Fruit fly (Drosophila melanogaster) whole organism, embryonic: ENCODE measurements around the gene Oct-TyrR.
A peak's percentile ranks its signal among the peaks of the same experiment; 100 is the strongest.

ENCODE experiments used
- Blimp-1 ChIP-seq: fragments of 200-800 bp; sonication (Bioruptor generic); optimal IDR thresholded peaks from 3 replicates; lab custom pipeline; 2018; ENCODE audit warnings: missing biosample characterization, missing genetic modification characterization, mild to moderate bottlenecking, moderate library complexity, missing genetic modification reagents
- BtbVII ChIP-seq: fragments of 200-800 bp; sonication (Bioruptor generic); optimal IDR thresholded peaks from 3 replicates; lab custom pipeline; 2017; ENCODE audit warnings: missing biosample characterization, mild to moderate bottlenecking, missing genetic modification characterization
- CG10147 ChIP-seq: fragments of 200-800 bp; sonication (Bioruptor generic); optimal IDR thresholded peaks from 2 replicates; lab custom pipeline; 2019; ENCODE audit warnings: missing biosample characterization, mild to moderate bottlenecking, missing genetic modification characterization, moderate library complexity
- CG10209 ChIP-seq: fragments of 200-800 bp; sonication (Bioruptor generic); optimal IDR thresholded peaks from 3 replicates; lab custom pipeline; 2017; ENCODE audit warnings: missing biosample characterization, mild to moderate bottlenecking, missing genetic modification characterization, missing genetic modification reagents
- CG10321 ChIP-seq: fragments of 200-800 bp; sonication (Bioruptor generic); IDR thresholded peaks from 2 replicates; pipeline ENCODE4 v1.3.6; 2022; ENCODE audit warnings: missing biosample characterization, missing genetic modification characterization
- CG10543 ChIP-seq: fragments of 200-800 bp; sonication (Bioruptor generic); optimal IDR thresholded peaks from 3 replicates; lab custom pipeline; 2017; ENCODE audit warnings: missing biosample characterization, mild to moderate bottlenecking, missing genetic modification characterization, moderate library complexity
- CG11560 ChIP-seq: fragments of 200-800 bp; sonication (Bioruptor generic); IDR thresholded peaks from 3 replicates; pipeline ENCODE4 v1.3.6; 2022; ENCODE audit warnings: missing biosample characterization, missing genetic modification characterization
- CG12219 ChIP-seq: fragments of 200-800 bp; sonication (Bioruptor generic); optimal IDR thresholded peaks from 3 replicates; lab custom pipeline; 2018; ENCODE audit warnings: missing biosample characterization, mild to moderate bottlenecking, missing genetic modification characterization
- CG13624 ChIP-seq: fragments of 200-800 bp; sonication (Bioruptor generic); optimal IDR thresholded peaks from 2 replicates; lab custom pipeline; 2016; ENCODE audit warnings: missing biosample characterization, missing genetic modification characterization
- CG14441 ChIP-seq: fragments of 200-800 bp; sonication (Bioruptor generic); IDR thresholded peaks from 2 replicates; pipeline ENCODE4 v1.3.6; 2022; ENCODE audit warnings: missing biosample characterization, missing genetic modification characterization
- CG16863 ChIP-seq: fragments of 200-800 bp; sonication (Bioruptor generic); optimal IDR thresholded peaks from 3 replicates; lab custom pipeline; 2016; ENCODE audit warnings: missing biosample characterization, missing genetic modification characterization
- CG17186 ChIP-seq: fragments of 200-800 bp; sonication (Bioruptor generic); optimal IDR thresholded peaks from 3 replicates; lab custom pipeline; 2017; ENCODE audit warnings: missing biosample characterization, missing genetic modification reagents, missing genetic modification characterization
- CG17912 ChIP-seq: fragments of 200-800 bp; sonication (Bioruptor generic); optimal IDR thresholded peaks from 2 replicates; lab custom pipeline; 2018; ENCODE audit warnings: missing biosample characterization, mild to moderate bottlenecking, missing genetic modification characterization
- CG2120 ChIP-seq: fragments of 200-800 bp; sonication (Bioruptor generic); optimal IDR thresholded peaks from 3 replicates; lab custom pipeline; 2016; ENCODE audit warnings: missing biosample characterization, missing genetic modification characterization
- CG2712 ChIP-seq: fragments of 200-800 bp; optimal IDR thresholded peaks from 3 replicates; lab custom pipeline; 2019; ENCODE audit warnings: missing biosample characterization, mild to moderate bottlenecking, missing genetic modification characterization, moderate library complexity
- CG2889 ChIP-seq: fragments of 200-800 bp; sonication (Bioruptor generic); IDR thresholded peaks from 3 replicates; pipeline ENCODE4 v1.3.6; 2022; ENCODE audit warnings: missing biosample characterization, missing genetic modification characterization
- CG30403 ChIP-seq: fragments of 200-800 bp; sonication (Bioruptor generic); optimal IDR thresholded peaks from 3 replicates; lab custom pipeline; 2016; ENCODE audit warnings: missing biosample characterization, missing genetic modification characterization
- CG6272 ChIP-seq: fragments of 200-800 bp; sonication (Bioruptor generic); IDR thresholded peaks from 2 replicates; pipeline ENCODE4 v1.3.6; 2022; ENCODE audit warnings: missing biosample characterization, missing genetic modification characterization
- CG6654 ChIP-seq: fragments of 200-800 bp; sonication (Bioruptor generic); optimal IDR thresholded peaks from 2 replicates; lab custom pipeline; 2017; ENCODE audit warnings: missing biosample characterization, mild to moderate bottlenecking, missing genetic modification characterization
- CG7372 ChIP-seq: fragments of 200-800 bp; sonication (Bioruptor generic); IDR thresholded peaks from 2 replicates; pipeline ENCODE4 v1.3.6; 2022; ENCODE audit warnings: missing biosample characterization, missing genetic modification characterization
- CG8281 ChIP-seq: fragments of 200-800 bp; sonication (Bioruptor generic); optimal IDR thresholded peaks from 2 replicates; lab custom pipeline; 2018; ENCODE audit warnings: missing biosample characterization, mild to moderate bottlenecking, missing genetic modification characterization, moderate library complexity
- CG8924 ChIP-seq: fragments of 200-800 bp; optimal IDR thresholded peaks from 3 replicates; lab custom pipeline; 2019; ENCODE audit warnings: missing biosample characterization, mild to moderate bottlenecking, missing genetic modification characterization, moderate library complexity
- CG9817 ChIP-seq: fragments of 200-800 bp; sonication (Bioruptor generic); optimal IDR thresholded peaks from 2 replicates; lab custom pipeline; 2018; ENCODE audit warnings: missing biosample characterization, mild to moderate bottlenecking, missing genetic modification characterization, moderate library complexity
- CoRest ChIP-seq: fragments of 200-800 bp; sonication (Bioruptor generic); optimal IDR thresholded peaks from 3 replicates; lab custom pipeline; 2018; ENCODE audit warnings: missing biosample characterization, mild to moderate bottlenecking, missing genetic modification characterization, moderate library complexity
- Dek ChIP-seq: fragments of 200-800 bp; sonication (Bioruptor generic); optimal IDR thresholded peaks from 3 replicates; lab custom pipeline; 2019; ENCODE audit warnings: missing biosample characterization, mild to moderate bottlenecking, missing genetic modification characterization, moderate library complexity
- H15 ChIP-seq: fragments of 200-800 bp; sonication (Bioruptor generic); IDR thresholded peaks from 3 replicates; pipeline ENCODE4 v1.3.6; 2022; ENCODE audit warnings: missing biosample characterization, missing genetic modification characterization
- H2.0 ChIP-seq: fragments of 200-800 bp; sonication (Bioruptor generic); IDR thresholded peaks from 2 replicates; pipeline ENCODE4 v1.3.6; 2022; ENCODE audit warnings: missing biosample characterization, missing genetic modification characterization
- Lpt ChIP-seq: fragments of >200 bp; optimal IDR thresholded peaks from 2 replicates; lab custom pipeline; 2018; ENCODE audit warnings: missing biosample characterization, missing genetic modification characterization
- Max ChIP-seq: fragments of 200-800 bp; sonication (Bioruptor generic); optimal IDR thresholded peaks from 2 replicates; lab custom pipeline; 2016; ENCODE audit warnings: missing biosample characterization, mild to moderate bottlenecking, missing genetic modification characterization
- Med ChIP-seq: fragments of 200-800 bp; sonication (Bioruptor generic); peaks from one replicate; lab custom pipeline; 2016; ENCODE audit warnings: missing biosample characterization, missing genetic modification characterization, mild to moderate bottlenecking, inconsistent platforms, moderate library complexity
- Sox100B ChIP-seq: fragments of 200-800 bp; sonication (Bioruptor generic); optimal IDR thresholded peaks from 3 replicates; lab custom pipeline; 2018; ENCODE audit warnings: missing biosample characterization, mild to moderate bottlenecking, missing genetic modification characterization
- crc ChIP-seq: fragments of 200-800 bp; sonication (Bioruptor generic); optimal IDR thresholded peaks from 2 replicates; lab custom pipeline; 2016; ENCODE audit warnings: missing biosample characterization, missing genetic modification characterization
- dmrt11E ChIP-seq: fragments of 200-800 bp; sonication (Bioruptor generic); optimal IDR thresholded peaks from 3 replicates; lab custom pipeline; 2018; ENCODE audit warnings: missing biosample characterization, mild to moderate bottlenecking, missing genetic modification characterization, moderate library complexity
- exex ChIP-seq: fragments of 200-800 bp; sonication (Bioruptor generic); optimal IDR thresholded peaks from 4 replicates; lab custom pipeline; 2018; ENCODE audit warnings: missing biosample characterization, mild to moderate bottlenecking, missing genetic modification characterization, moderate library complexity
- fd3F ChIP-seq: fragments of 200-800 bp; sonication (Bioruptor generic); optimal IDR thresholded peaks from 2 replicates; lab custom pipeline; 2018; ENCODE audit warnings: missing biosample characterization, mild to moderate bottlenecking, missing genetic modification characterization, moderate library complexity
- grau ChIP-seq: fragments of 200-800 bp; optimal IDR thresholded peaks from 3 replicates; lab custom pipeline; 2019; ENCODE audit warnings: missing biosample characterization, mild to moderate bottlenecking, missing genetic modification characterization, moderate library complexity
- grn ChIP-seq: fragments of 200-800 bp; sonication (Bioruptor generic); optimal IDR thresholded peaks from 3 replicates; lab custom pipeline; 2017; ENCODE audit warnings: missing biosample characterization, missing genetic modification characterization
- h ChIP-seq: fragments of >200 bp; optimal IDR thresholded peaks from 2 replicates; lab custom pipeline; 2017
- kni ChIP-seq: fragments of 200-800 bp; sonication (Bioruptor generic); optimal IDR thresholded peaks from 3 replicates; lab custom pipeline; 2017; ENCODE audit warnings: mild to moderate bottlenecking, missing biosample characterization, missing genetic modification reagents, missing genetic modification characterization
- knrl ChIP-seq: fragments of 200-800 bp; sonication (Bioruptor generic); IDR thresholded peaks from 3 replicates; pipeline ENCODE4 v1.3.6; 2022; ENCODE audit warnings: missing biosample characterization, missing genetic modification characterization; ENCODE audit not compliant: partially characterized antibody
- odd ChIP-seq: fragments of 200-800 bp; sonication (Bioruptor generic); optimal IDR thresholded peaks from 2 replicates; lab custom pipeline; 2017; ENCODE audit warnings: missing biosample characterization, mild to moderate bottlenecking, missing genetic modification characterization
- p53 ChIP-seq: fragments of 200-800 bp; sonication (Bioruptor generic); optimal IDR thresholded peaks from 2 replicates; lab custom pipeline; 2016; ENCODE audit warnings: missing biosample characterization, missing genetic modification characterization
- sens ChIP-seq: fragments of 200-800 bp; sonication (Bioruptor generic); peaks from one replicate; lab custom pipeline; 2016; ENCODE audit warnings: missing biosample characterization, missing genetic modification characterization
- sqz ChIP-seq: fragments of 200-800 bp; sonication (Bioruptor generic); optimal IDR thresholded peaks from 3 replicates; lab custom pipeline; 2018; ENCODE audit warnings: missing biosample characterization, mild to moderate bottlenecking, missing genetic modification characterization
- tx ChIP-seq: fragments of 200-800 bp; sonication (Bioruptor generic); optimal IDR thresholded peaks from 2 replicates; lab custom pipeline; 2016; ENCODE audit warnings: missing biosample characterization, missing genetic modification characterization

Oct-TyrR gene

dm6 chr3L:22075706-22076398, 41.0 kb downstream of the Oct-TyrR start, which contains the start of the genes CG7130 and RpLP0 (continued):
- peak; percentile 83 for TF ChIP-seq CG30403 (GFP tag; lab: Kevin White, UChicago)
- peak; percentile 87 for TF ChIP-seq CG16863 (GFP tag; lab: Kevin White, UChicago)
- peak; percentile 94 for TF ChIP-seq CG10209 (GFP tag; lab: Kevin White, UChicago)
- peak; percentile 78 for TF ChIP-seq CG14441
- peak; percentile 80 for TF ChIP-seq tx (GFP tag; lab: Kevin White, UChicago)
- peak; percentile 40; the same call in 1 of the 2 replicates for TF ChIP-seq CG10321
- peak; percentile 68 for TF ChIP-seq exex
- peak; percentile 90 for TF ChIP-seq crc (GFP tag; lab: Kevin White, UChicago)
- peak; percentile 96 for TF ChIP-seq BtbVII (GFP tag; lab: Kevin White, UChicago)
- peak; percentile 85 for TF ChIP-seq CG9817 (tag; lab: Kevin White, UChicago)
- peak; percentile 83 for TF ChIP-seq CG8924 (tag; lab: Kevin White, UChicago)
- TF ChIP-seq CoRest (tag; lab: Kevin White, UChicago): peak; percentile 85
- peak; percentile 87 for TF ChIP-seq CG17186 (GFP tag; lab: Kevin White, UChicago)
- peak; percentile 88 for TF ChIP-seq CG10147 (GFP tag; lab: Kevin White, UChicago)
- TF ChIP-seq Lpt (GFP tag; lab: Kevin White, UChicago): no peak
- peak; percentile 99 for TF ChIP-seq Med (GFP tag; lab: Kevin White, UChicago)
- peak; percentile 84 for TF ChIP-seq dmrt11E
- peak; percentile 94 for TF ChIP-seq Sox100B
- peak; percentile 77 for TF ChIP-seq H15
- TF ChIP-seq grau (tag; lab: Kevin White, UChicago): peak; percentile 85
- TF ChIP-seq sqz (GFP tag; lab: Kevin White, UChicago): peak; percentile 87
- TF ChIP-seq H2.0: peak; percentile 84
- peak; percentile 61; the same call in 1 of the 2 replicates for TF ChIP-seq CG6272 (GFP tag; lab: Robert Waterston, UW)
- TF ChIP-seq Dek (tag; lab: Kevin White, UChicago): peak; percentile 72
- peak; percentile 81 for TF ChIP-seq CG2120 (GFP tag; lab: Kevin White, UChicago)
- peak; percentile 89 for TF ChIP-seq p53 (GFP tag; lab: Kevin White, UChicago)
- TF ChIP-seq CG13624 (GFP tag; lab: Kevin White, UChicago): peak; percentile 95
- peak; percentile 93 for TF ChIP-seq kni (GFP tag; lab: Kevin White, UChicago)
- TF ChIP-seq fd3F (GFP tag; lab: Kevin White, UChicago): peak; percentile 86
- peak; percentile 79 for TF ChIP-seq CG7372 (GFP tag; lab: Robert Waterston, UW)
- TF ChIP-seq CG12219 (GFP tag; lab: Kevin White, UChicago): peak; percentile 90
- peak; percentile 94 for TF ChIP-seq odd (GFP tag; lab: Kevin White, UChicago)
- TF ChIP-seq CG10543 (GFP tag; lab: Kevin White, UChicago): peak; percentile 96
- no peak for TF ChIP-seq CG2889
- TF ChIP-seq Blimp-1 (GFP tag; lab: Kevin White, UChicago): peak; percentile 63
- peak; percentile 97 for TF ChIP-seq CG17912
- TF ChIP-seq Max: peak; percentile 90
- peak; percentile 75 for TF ChIP-seq CG8281 (tag; lab: Kevin White, UChicago)
- no peak for TF ChIP-seq h (lab: Kevin White, UChicago)
- peak; percentile 87 for TF ChIP-seq CG2712
- TF ChIP-seq knrl (GFP tag; lab: Robert Waterston, UW): peak; percentile 65
- TF ChIP-seq grn (GFP tag; lab: Kevin White, UChicago): peak; percentile 87
- peak; percentile 72; the same call in 1 of the 3 replicates for TF ChIP-seq CG11560
- TF ChIP-seq CG6654 (GFP tag; lab: Kevin White, UChicago): peak; percentile 81
- TF ChIP-seq sens (GFP tag; lab: Kevin White, UChicago): peak; percentile 98
